Fruit fly (Drosophila melanogaster) Kc167 (cell line): Measurements from ENCODE around the gene mRpS31.

ENCODE experiments used
- Myc ChIP-seq: fragments of >200 bp; optimal IDR thresholded peaks from 2 replicates; lab custom pipeline; 2017; ENCODE audit warnings: missing external identifiers
- Sin3A ChIP-seq: fragments of >200 bp; optimal IDR thresholded peaks from 2 replicates; lab custom pipeline; 2018; ENCODE audit warnings: missing external identifiers
- h ChIP-seq: fragments of >200 bp; optimal IDR thresholded peaks from 3 replicates; lab custom pipeline; 2018; ENCODE audit warnings: missing external identifiers
- insv ChIP-seq: fragments of >200 bp; optimal IDR thresholded peaks from 3 replicates; lab custom pipeline; 2018; ENCODE audit warnings: missing external identifiers
- psq ChIP-seq: fragments of >200 bp; optimal IDR thresholded peaks from 2 replicates; lab custom pipeline; 2017; ENCODE audit warnings: missing external identifiers
- ttk ChIP-seq: sonication (Bioruptor generic); optimal IDR thresholded peaks from 2 replicates; lab custom pipeline; 2017; ENCODE audit warnings: missing external identifiers

dm6 chr3L:16018721-16019120 is 13.7 kb downstream of the mRpS31 start:
- TF ChIP-seq Sin3A (lab: Kevin White, UChicago) (no peak), insv (lab: Kevin White, UChicago) (no peak), Myc (lab: Kevin White, UChicago) (no peak), psq (lab: Kevin White, UChicago) (no peak), h (no peak), ttk (lab: Kevin White, UChicago) (no peak)
